Fruit fly (Drosophila melanogaster) whole organism, larva: Measurements from ENCODE around the gene SmydA-8.
A peak's percentile ranks its signal among the peaks of the same experiment; 100 is the strongest.

ENCODE experiments used
- noc ChIP-seq: fragments of 200-800 bp; sonication (Bioruptor generic); optimal IDR thresholded peaks from 3 replicates; lab custom pipeline; 2019; ENCODE audit warnings: missing biosample characterization, mild to moderate bottlenecking, missing genetic modification characterization, moderate library complexity

The SmydA-8 gene

dm6 chrX:2221598-2221997, 8.0 kb upstream of the SmydA-8 start:
- no peak for TF ChIP-seq noc (tag; lab: Kevin White, UChicago)

- no peak for TF ChIP-seq noc (tag; lab: Kevin White, UChicago)
These were observed 6.3 kb upstream of the SmydA-8 start for dm6 chrX:2219899-2220298.

DNA sequence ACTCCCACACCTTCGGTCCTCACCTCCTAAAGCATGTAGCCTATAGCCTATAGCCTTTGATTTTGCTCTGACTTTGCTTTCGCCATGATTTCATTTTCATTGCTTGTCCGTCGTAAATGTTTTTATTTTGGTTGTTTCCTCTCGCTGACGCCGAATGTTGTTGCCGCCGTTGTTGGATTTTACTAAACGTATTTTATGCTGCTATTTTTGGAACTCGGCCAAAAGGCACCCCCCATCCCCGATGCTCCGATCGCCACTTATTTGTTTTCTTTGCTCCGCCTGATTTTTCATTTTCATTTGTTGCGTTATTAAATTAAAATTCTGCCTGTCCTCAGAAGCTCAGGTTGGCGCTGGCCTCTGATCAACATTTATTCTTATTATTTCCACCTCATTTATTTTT, 5.6 kb upstream of the SmydA-8 start:
- no peak for TF ChIP-seq noc (tag; lab: Kevin White, UChicago)

DNA sequence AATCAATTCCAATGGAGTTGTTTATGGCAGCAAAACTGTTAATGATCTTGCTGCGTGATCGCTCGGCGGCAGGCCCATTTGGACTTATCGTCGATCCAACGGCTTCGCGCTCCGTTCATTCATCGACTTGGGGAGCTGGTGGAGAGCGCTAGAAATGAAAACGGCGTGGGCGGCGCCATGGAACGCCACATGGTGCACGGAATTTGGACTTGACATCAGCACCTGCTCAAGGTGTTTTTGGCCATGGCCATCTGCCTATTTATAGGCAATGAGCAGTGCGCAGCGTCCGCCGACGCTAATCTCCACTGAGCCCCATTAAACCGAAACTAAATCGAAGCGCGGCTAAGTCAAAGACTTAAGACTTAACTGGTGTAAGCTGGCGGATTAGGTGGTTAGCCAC, 4.8 kb upstream of the SmydA-8 start:
- TF ChIP-seq noc (tag; lab: Kevin White, UChicago): no peak

dm6 chrX:2212327-2212820, 1.2 kb downstream of the SmydA-8 start:
- TF ChIP-seq noc (tag; lab: Kevin White, UChicago): no peak

DNA sequence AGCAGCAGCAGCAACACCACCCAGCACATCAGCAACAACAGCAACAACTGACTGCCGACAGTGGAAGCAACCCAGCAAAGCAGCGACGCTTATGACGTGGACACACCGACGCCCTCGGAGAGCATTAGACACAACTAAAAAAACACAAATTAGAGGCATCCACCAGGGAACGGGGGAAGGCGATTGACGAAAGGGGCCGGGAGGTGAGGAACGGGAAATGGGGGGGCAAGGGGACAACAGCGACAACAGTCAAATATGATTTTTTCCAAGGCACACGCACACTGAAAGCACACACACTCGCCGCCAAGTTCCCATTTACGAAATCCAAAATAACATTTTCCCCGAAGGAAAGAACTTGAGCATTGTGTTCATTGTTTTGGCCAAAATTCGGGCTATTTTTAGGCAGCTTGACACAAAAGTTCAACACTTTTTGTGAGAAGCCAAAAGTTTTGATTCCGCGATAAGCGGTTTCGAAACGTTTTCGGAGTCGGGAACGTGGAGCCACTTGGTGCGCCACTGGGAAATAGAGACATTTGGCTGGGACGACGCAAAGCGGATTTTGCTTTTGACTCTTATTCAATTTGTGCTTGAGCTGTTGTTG, 4.9 kb downstream of the SmydA-8 start:
- no peak for TF ChIP-seq noc (tag; lab: Kevin White, UChicago)

dm6 chrX:2203766-2204165, 9.8 kb downstream of the SmydA-8 start, which contains the start of gene FarO:
FarO (minus strand) TSS chrX:2203866.
- no peak for TF ChIP-seq noc (tag; lab: Kevin White, UChicago)

- peak; percentile 33 for TF ChIP-seq noc (tag; lab: Kevin White, UChicago)
These were observed 14.3 kb downstream of the SmydA-8 start for dm6 chrX:2199303-2199702.

DNA sequence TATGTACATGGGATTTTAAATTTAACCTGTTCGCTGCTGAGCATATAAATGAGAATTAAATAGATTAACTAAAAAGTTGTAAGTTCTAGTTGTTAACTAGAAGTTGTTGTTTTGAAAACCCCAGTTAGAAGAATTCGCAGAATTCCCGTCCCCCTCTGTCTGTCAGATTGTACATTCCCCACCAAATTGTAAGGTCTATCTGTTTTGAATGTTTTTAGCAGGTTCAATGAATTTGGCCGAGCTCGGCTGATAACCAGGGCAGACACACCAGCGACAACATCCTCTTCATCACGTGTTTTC, 15.4 kb downstream of the SmydA-8 start:
- no peak for TF ChIP-seq noc (tag; lab: Kevin White, UChicago)

dm6 chrX:2197414-2198271, 16.0 kb downstream of the SmydA-8 start:
- TF ChIP-seq noc (tag; lab: Kevin White, UChicago): no peak

dm6 chrX:2196086-2196732, 17.4 kb downstream of the SmydA-8 start:
- TF ChIP-seq noc (tag; lab: Kevin White, UChicago): no peak

DNA sequence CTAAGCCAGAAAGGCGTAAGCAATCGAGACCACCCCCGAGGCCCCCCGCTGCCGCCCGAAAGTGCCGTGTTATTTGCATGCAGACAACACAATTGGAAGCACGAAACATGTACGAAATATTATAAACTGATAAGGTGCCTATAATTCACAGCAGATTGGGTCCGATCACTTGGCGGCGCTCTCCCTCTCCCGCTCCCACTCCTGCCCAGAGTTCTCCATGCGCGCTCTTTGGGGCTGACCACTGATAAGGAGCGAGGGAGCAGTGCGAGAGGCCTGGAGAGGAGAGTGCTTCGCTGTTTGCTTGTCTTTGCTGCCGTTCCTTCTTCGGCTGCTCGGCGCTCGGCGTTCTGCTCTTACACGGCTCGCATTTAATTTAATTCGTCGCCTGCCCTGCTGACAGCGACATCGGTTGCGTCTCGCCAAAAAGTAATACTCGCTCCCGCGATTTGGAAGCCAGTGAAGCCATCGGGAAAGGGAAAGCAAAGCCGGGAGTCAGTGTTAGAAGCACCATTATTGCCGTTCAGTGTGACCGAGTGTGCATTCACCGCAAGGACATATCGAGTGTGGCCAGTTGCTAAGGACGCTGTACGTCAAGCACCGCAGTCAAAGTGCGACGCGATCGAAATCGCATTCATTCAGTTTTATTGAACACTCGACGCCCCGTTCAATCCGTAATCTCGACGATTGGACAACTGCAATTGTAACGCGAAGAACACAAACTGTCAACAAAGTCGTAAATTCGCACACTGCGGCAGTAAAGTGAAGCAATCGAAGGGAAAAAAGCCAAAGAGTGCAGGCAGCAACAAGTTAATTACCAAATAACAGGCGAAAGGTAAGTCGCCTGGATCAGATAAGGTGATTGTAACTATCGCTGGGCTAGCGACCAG, 19.2 kb downstream of the SmydA-8 start:
- TF ChIP-seq noc (tag; lab: Kevin White, UChicago): peak; percentile 49

dm6 chrX:2193809-2194207, 19.8 kb downstream of the SmydA-8 start, which contains the start of gene CG14053:
CG14053 (minus strand) TSS chrX:2193909.
- no peak for TF ChIP-seq noc (tag; lab: Kevin White, UChicago)

dm6 chrX:2193158-2193557, 20.5 kb downstream of the SmydA-8 start:
- no peak for TF ChIP-seq noc (tag; lab: Kevin White, UChicago)

DNA sequence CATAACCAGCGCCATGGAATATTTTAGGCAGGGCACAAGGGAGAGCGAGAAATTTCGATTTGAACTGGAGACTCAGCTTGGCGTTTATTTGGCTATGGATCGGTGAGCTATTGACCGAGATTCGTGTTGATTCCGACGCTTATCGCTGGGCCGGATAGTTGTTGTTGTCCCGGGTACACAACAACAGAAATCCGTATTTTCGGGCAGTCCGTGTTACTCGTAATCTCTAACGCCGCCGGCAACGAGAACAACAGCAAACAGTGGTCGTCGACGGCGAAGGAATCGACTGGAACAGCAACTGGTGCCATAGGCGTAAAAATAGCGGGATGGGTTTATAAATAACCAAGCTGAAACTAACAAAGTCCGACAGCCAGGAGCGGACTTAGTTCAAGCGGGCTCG, 21.7 kb downstream of the SmydA-8 start:
- no peak for TF ChIP-seq noc (tag; lab: Kevin White, UChicago)
